Worm (Caenorhabditis elegans): Measurements from ENCODE around the gene F02C9.2.

F02C9.2 gene

DNA sequence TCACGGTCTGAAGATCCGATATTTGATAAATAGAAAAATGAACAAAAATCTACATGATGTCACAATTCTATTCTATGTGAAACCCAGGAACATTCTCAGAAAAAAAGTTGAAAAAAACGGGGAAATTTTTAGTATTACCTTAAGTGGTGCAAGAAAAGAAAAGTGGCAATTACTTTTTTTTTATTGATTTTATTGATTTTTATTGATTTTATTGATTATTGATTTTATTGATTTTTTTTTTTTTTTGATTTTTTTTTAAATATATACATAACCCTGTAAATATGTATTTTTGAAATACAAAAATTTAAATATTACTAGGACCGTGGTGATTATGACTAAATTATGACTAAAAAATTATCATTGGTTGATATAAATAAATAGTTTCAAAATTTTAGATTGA lies 38.1 kb downstream of the F02C9.2 start:
- TF ChIP-seq nhr-76 (tag; optimal IDR thresholded peaks at IDR 0.05): no peak
- TF ChIP-seq ceh-28 (tag; optimal IDR thresholded peaks at IDR 0.05): peak; percentile 89

DNA sequence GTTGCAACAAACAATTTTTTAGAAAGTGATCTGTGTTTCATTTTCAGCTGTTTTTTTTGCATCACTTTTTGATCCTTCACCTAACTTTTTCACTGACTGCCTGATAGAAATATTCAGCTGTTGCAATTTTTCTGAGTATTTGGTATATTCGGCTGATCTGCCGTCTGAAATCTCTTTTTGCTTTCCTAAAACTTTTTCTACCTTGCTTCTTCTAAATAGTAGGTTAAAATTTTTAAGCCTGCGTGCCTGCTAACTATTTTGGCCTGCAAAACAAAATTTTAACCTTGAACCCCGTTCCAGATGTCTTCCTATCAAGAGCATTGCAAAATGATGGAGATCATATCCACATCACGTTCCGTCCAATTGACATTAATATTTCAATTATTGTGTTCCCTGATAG lies 42.7 kb downstream of the F02C9.2 start, which contains the start of gene srab-8:
Gene srab-8 (plus strand): TSS at position 301 of the 400 bp plus-strand sequence.
- TF ChIP-seq lsy-12 (tag; optimal IDR thresholded peaks at IDR 0.05): no peak
- no peak for TF ChIP-seq nhr-28 (tag; optimal IDR thresholded peaks at IDR 0.05)

DNA sequence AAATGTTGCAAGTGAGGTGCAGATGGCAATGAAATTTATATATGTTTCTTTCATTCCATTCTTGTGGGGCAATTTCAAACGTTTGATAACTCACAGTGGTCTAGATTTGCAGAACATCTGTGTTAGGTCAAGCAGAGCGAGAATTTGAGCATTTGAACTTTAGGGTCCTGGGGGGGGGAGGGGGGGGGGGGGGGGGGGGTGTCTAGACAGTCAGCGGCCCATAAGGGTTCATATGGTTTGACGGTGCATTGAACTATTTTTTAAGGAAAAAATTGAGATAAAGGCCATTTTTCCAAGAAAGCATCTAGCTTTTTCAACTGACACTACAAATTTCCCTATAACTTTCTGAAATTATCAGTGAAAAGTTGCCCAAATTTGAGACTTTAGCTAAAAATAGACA lies 52.4 kb downstream of the F02C9.2 start:
- TF ChIP-seq lsy-12 (tag; optimal IDR thresholded peaks at IDR 0.05): no peak
- TF ChIP-seq elt-2 (tag; optimal IDR thresholded peaks at IDR 0.05): no peak

Data from whole organism, L3 larva.